Worm (Caenorhabditis elegans) whole organism, mixed stage, embryonic: ENCODE measurements around the gene C51E3.10.
A peak's percentile ranks its signal among the peaks of the same experiment; 100 is the strongest.

Experiments used
- bed-3 ChIP-seq: fragments of 200-800 bp; sonication (Bioruptor generic); optimal IDR thresholded peaks from 3 replicates; lab custom pipeline; 2018; ENCODE audit warnings: mild to moderate bottlenecking, missing genetic modification characterization, moderate library complexity, missing compliant biosample characterization
- blmp-1 ChIP-seq: fragments of 150-350 bp; optimal IDR thresholded peaks from 2 replicates; lab custom pipeline; 2014; ENCODE audit warnings: missing biosample characterization, missing genetic modification characterization
- ceh-39 ChIP-seq: fragments of 150-350 bp; optimal IDR thresholded peaks from 2 replicates; lab custom pipeline; 2014; ENCODE audit warnings: missing biosample characterization, missing genetic modification characterization
- ceh-43 ChIP-seq: fragments of 200-800 bp; sonication (Bioruptor generic); optimal IDR thresholded peaks from 2 replicates; lab custom pipeline; 2018; ENCODE audit warnings: mild to moderate bottlenecking, missing genetic modification characterization, moderate library complexity, missing compliant biosample characterization
- ces-1 ChIP-seq: fragments of 150-350 bp; optimal IDR thresholded peaks from 2 replicates; lab custom pipeline; 2014; ENCODE audit warnings: missing biosample characterization, missing genetic modification reagents, missing genetic modification characterization
- cnd-1 ChIP-seq: fragments of 200-800 bp; sonication (Bioruptor generic); optimal IDR thresholded peaks from 2 replicates; lab custom pipeline; 2018; ENCODE audit warnings: mild to moderate bottlenecking, missing genetic modification characterization, missing compliant biosample characterization
- drap-1 ChIP-seq: fragments of 200-800 bp; sonication (Bioruptor generic); optimal IDR thresholded peaks from 3 replicates; lab custom pipeline; 2018; ENCODE audit warnings: mild to moderate bottlenecking, missing genetic modification characterization, missing compliant biosample characterization
- elt-1 ChIP-seq: sonication (generic microtip); optimal IDR thresholded peaks from 2 replicates; lab custom pipeline; 2017; ENCODE audit warnings: missing genetic modification characterization, mild to moderate bottlenecking, missing compliant biosample characterization, antibody characterized with exemption, moderate library complexity, borderline replicate concordance; ENCODE audit not compliant: insufficient read depth
- elt-3 ChIP-seq: fragments of 150-350 bp; optimal IDR thresholded peaks from 2 replicates; lab custom pipeline; 2014; ENCODE audit warnings: missing biosample characterization, missing genetic modification characterization
- ham-2 ChIP-seq: fragments of 200-800 bp; sonication (Bioruptor generic); optimal IDR thresholded peaks from 2 replicates; lab custom pipeline; 2018; ENCODE audit warnings: mild to moderate bottlenecking, missing genetic modification characterization, missing compliant biosample characterization
- hlh-1 ChIP-seq: fragments of 150-350 bp; optimal IDR thresholded peaks from 2 replicates; lab custom pipeline; 2014; ENCODE audit warnings: missing biosample characterization, missing genetic modification reagents, missing genetic modification characterization
- lin-13 ChIP-seq: fragments of 150-350 bp; optimal IDR thresholded peaks from 2 replicates; lab custom pipeline; 2014; ENCODE audit warnings: missing biosample characterization, missing genetic modification characterization
- lin-32 ChIP-seq: fragments of 200-800 bp; sonication (Bioruptor generic); optimal IDR thresholded peaks from 2 replicates; lab custom pipeline; 2018; ENCODE audit warnings: mild to moderate bottlenecking, missing genetic modification characterization, missing compliant biosample characterization
- lsy-2 ChIP-seq: fragments of 150-350 bp; optimal IDR thresholded peaks from 2 replicates; lab custom pipeline; 2014; ENCODE audit warnings: missing biosample characterization, missing genetic modification characterization
- mab-5 ChIP-seq: fragments of 150-350 bp; optimal IDR thresholded peaks from 2 replicates; lab custom pipeline; 2014; ENCODE audit warnings: missing biosample characterization, missing genetic modification characterization
- mep-1 ChIP-seq: fragments of 150-350 bp; optimal IDR thresholded peaks from 2 replicates; lab custom pipeline; 2017; ENCODE audit warnings: missing biosample characterization, missing genetic modification reagents, missing genetic modification characterization, inconsistent platforms
- mls-2 ChIP-seq: sonication (generic microtip); optimal IDR thresholded peaks from 2 replicates; lab custom pipeline; 2016; ENCODE audit warnings: mild to moderate bottlenecking, missing genetic modification characterization, moderate library complexity, missing compliant biosample characterization
- nhr-12 ChIP-seq: fragments of 150-350 bp; optimal IDR thresholded peaks from 2 replicates; lab custom pipeline; 2014; ENCODE audit warnings: missing biosample characterization, missing genetic modification characterization
- nhr-2 ChIP-seq: fragments of 150-350 bp; optimal IDR thresholded peaks from 2 replicates; lab custom pipeline; 2014; ENCODE audit warnings: missing biosample characterization, missing genetic modification characterization
- nhr-237 ChIP-seq: fragments of 150-350 bp; optimal IDR thresholded peaks from 2 replicates; lab custom pipeline; 2014; ENCODE audit warnings: missing biosample characterization, missing genetic modification characterization
- nhr-28 ChIP-seq: fragments of 150-350 bp; optimal IDR thresholded peaks from 2 replicates; lab custom pipeline; 2014; ENCODE audit warnings: missing biosample characterization, missing genetic modification characterization
- nhr-76 ChIP-seq: sonication (generic microtip); optimal IDR thresholded peaks from 2 replicates; lab custom pipeline; 2017; ENCODE audit warnings: missing biosample characterization, missing genetic modification characterization
- pha-4 ChIP-seq: fragments of 150-350 bp; optimal IDR thresholded peaks from 2 replicates; lab custom pipeline; 2018; ENCODE audit warnings: missing biosample characterization, missing genetic modification reagents, missing genetic modification characterization
- sem-2 ChIP-seq: fragments of 200-800 bp; sonication (Bioruptor generic); optimal IDR thresholded peaks from 2 replicates; lab custom pipeline; 2018; ENCODE audit warnings: mild to moderate bottlenecking, missing genetic modification characterization, missing compliant biosample characterization
- snpc-4 ChIP-seq: fragments of 150-350 bp; optimal IDR thresholded peaks from 2 replicates; lab custom pipeline; 2014; ENCODE audit warnings: missing biosample characterization, missing genetic modification characterization
- sptf-1 ChIP-seq: sonication (generic microtip); optimal IDR thresholded peaks from 2 replicates; lab custom pipeline; 2017; ENCODE audit warnings: mild to moderate bottlenecking, missing genetic modification characterization, moderate library complexity, missing compliant biosample characterization
- tbx-8 ChIP-seq: fragments of 200-800 bp; sonication (Bioruptor generic); optimal IDR thresholded peaks from 2 replicates; lab custom pipeline; 2018; ENCODE audit warnings: mild to moderate bottlenecking, missing genetic modification characterization, moderate library complexity, missing compliant biosample characterization
- unc-120 ChIP-seq: sonication (generic microtip); optimal IDR thresholded peaks from 2 replicates; lab custom pipeline; 2017; ENCODE audit warnings: missing genetic modification characterization, missing compliant biosample characterization; ENCODE audit not compliant: poor library complexity, severe bottlenecking
- unc-39 ChIP-seq: fragments of 150-350 bp; optimal IDR thresholded peaks from 2 replicates; lab custom pipeline; 2014; ENCODE audit warnings: missing biosample characterization, missing genetic modification characterization
- unc-62 ChIP-seq: fragments of 150-350 bp; optimal IDR thresholded peaks from 2 replicates; lab custom pipeline; 2014; ENCODE audit warnings: missing biosample characterization, missing genetic modification reagents, missing genetic modification characterization
- zip-8 ChIP-seq: fragments of 150-350 bp; optimal IDR thresholded peaks from 2 replicates; lab custom pipeline; 2014; ENCODE audit warnings: missing biosample characterization, missing genetic modification characterization
- ztf-11 ChIP-seq: fragments of 150-350 bp; optimal IDR thresholded peaks from 2 replicates; lab custom pipeline; 2014; ENCODE audit warnings: missing biosample characterization, missing genetic modification characterization

Gene C51E3.10

DNA sequence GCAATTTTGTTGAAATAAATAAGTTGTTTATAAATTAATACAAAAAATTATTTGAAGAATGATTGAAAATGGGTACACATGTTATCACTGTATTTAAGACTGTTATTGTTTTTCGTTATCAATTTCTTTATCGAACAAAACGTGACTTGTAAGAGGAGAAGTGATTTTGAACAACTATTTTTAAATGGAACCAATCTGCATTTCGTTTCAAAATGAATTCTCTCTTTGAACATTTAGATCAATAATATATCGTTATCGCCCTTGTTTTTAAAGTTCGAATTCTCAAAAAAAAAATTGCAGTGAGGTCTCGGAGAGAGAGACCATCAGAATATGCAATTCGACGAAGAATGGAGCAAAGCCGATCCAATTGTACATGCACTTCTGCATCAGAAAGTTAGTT lies 18.3 kb upstream of the C51E3.10 start, which contains the start of gene cul-5:
Gene cul-5 (plus strand): TSS at position 301 of the 400 bp plus-strand sequence.
- TF ChIP-seq pha-4 (tag; lab: Kevin White, UChicago) (no peak), elt-1 (no peak), unc-39 (tag; lab: Kevin White, UChicago) (no peak), ham-2 (GFP tag; lab: Kevin White, UChicago) (no peak), tbx-8 (no peak), ceh-43 (GFP tag; lab: Kevin White, UChicago) (no peak), cnd-1 (no peak), sem-2 (no peak), nhr-76 (tag; lab: Kevin White, UChicago) (no peak), blmp-1 (tag; lab: Kevin White, UChicago) (no peak), bed-3 (GFP tag; lab: Kevin White, UChicago) (no peak), mep-1 (tag; lab: Kevin White, UChicago) (no peak), nhr-237 (tag; lab: Kevin White, UChicago) (no peak), zip-8 (tag; lab: Kevin White, UChicago) (no peak), unc-120 (tag; lab: Kevin White, UChicago) (no peak), lin-13 (tag; lab: Kevin White, UChicago) (no peak), ztf-11 (tag; lab: Kevin White, UChicago) (no peak), nhr-2 (tag; lab: Kevin White, UChicago) (no peak), elt-3 (tag; lab: Kevin White, UChicago) (no peak)

DNA sequence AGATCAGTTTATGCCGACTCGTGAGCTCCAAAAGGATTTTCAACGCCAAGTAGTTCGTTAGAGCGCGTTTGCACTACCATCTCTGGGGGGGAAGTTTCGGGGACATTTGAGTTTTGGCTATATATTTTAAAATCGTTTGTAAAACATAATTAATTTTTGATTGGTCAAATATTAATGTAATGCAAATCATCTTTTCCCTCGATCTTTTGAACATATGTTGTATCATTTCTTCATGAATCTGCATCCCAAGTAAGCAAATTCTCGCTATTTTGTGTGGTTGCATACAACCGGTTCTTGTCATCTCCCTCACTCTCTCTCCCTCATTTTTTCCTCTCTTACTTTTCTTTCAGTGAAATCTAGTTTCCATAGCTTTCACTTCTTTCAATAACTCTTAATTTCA lies 17.2 kb upstream of the C51E3.10 start:
- TF ChIP-seq cnd-1 (no peak), nhr-237 (tag; lab: Kevin White, UChicago) (peak; percentile 61), mep-1 (tag; lab: Kevin White, UChicago) (peak; percentile 62), lsy-2 (tag; lab: Kevin White, UChicago) (peak; percentile 30), sptf-1 (tag; lab: Kevin White, UChicago) (peak; percentile 48), lin-32 (GFP tag; lab: Kevin White, UChicago) (no peak), blmp-1 (tag; lab: Kevin White, UChicago) (peak; percentile 86), unc-120 (tag; lab: Kevin White, UChicago) (peak; percentile 67), drap-1 (GFP tag; lab: Kevin White, UChicago) (no peak), ceh-39 (tag; lab: Kevin White, UChicago) (peak; percentile 0), nhr-28 (tag; lab: Kevin White, UChicago) (no peak), lin-13 (tag; lab: Kevin White, UChicago) (peak; percentile 40), ces-1 (peak; percentile 19)
- TF ChIP-seq, all 35 proteins: peak for 9

DNA sequence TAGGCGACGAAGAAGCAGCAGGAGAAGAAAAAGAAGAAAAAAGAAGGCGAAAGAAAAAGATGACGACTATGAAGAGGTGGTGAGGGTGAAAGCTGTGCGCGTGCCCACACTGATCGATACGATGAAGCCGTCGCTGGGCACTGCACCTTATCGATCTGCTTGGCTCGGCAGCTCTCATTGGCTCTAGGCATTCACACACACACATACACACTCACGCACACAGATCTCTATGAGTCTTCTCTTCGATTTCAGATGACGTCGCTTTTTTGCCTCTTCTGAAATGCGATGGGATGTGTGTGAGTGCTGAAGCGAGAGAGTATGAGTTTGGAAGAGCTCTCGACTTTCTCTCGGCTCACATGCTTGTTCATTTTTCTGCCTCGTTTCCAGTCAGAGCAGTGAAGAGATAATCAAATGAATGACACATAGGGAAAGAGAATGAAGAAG lies 13.7 kb upstream of the C51E3.10 start:
- TF ChIP-seq unc-62 (GFP tag; lab: Kevin White, UChicago) (peak; percentile 12), mls-2 (peak; percentile 69), elt-1 (no peak), tbx-8 (no peak), snpc-4 (tag; lab: Kevin White, UChicago) (no peak), cnd-1 (no peak), pha-4 (tag; lab: Kevin White, UChicago) (no peak), hlh-1 (tag; lab: Kevin White, UChicago) (no peak), ces-1 (peak; percentile 90), elt-3 (tag; lab: Kevin White, UChicago) (no peak), blmp-1 (tag; lab: Kevin White, UChicago) (no peak), mab-5 (tag; lab: Kevin White, UChicago) (no peak)

DNA sequence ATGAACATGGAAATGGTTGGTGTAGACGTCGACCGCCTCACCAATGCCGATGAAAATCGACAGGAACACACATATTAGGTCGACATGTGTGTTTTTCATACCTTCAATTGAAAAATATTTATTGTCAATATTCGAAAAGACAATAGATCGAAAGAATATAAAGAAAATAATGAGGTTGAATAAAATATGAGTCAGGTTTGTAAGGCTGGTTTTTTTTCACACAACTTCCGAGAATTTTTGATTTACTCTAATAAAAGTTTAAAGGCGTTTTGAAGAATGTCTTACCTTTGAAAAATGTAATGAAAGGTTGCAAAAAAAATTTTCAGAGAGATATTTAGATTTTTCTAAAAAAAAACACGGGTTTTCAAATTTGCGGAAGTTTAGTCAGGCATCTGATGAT lies 12.7 kb upstream of the C51E3.10 start, which contains the start of gene egl-3:
Gene egl-3 (minus strand): TSS at position 101 of the 400 bp plus-strand sequence.
- TF ChIP-seq hlh-1 (tag; lab: Kevin White, UChicago) (no peak), mls-2 (no peak)

DNA sequence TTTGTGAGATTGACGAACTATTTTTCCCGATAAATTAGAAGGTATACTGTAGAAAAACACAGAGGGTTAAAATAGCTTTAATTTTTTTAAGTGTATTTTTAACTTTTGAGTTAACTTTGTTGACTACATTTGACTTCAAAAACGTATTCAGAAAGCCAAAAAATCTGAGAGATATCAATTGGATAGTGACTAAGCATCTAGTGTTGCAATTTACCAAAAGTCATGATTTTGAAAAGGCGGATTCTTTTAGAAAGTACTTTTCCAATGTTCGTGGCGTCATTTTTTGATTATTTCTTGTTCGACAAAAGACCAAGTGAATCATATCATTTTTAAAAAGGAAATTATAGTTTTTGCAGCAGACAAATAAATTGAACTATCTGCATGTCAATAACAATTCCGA lies 7.9 kb upstream of the C51E3.10 start:
- TF ChIP-seq zip-8 (tag; lab: Kevin White, UChicago) (no peak), mls-2 (no peak), cnd-1 (no peak), mab-5 (tag; lab: Kevin White, UChicago) (no peak), ceh-43 (GFP tag; lab: Kevin White, UChicago) (no peak), drap-1 (GFP tag; lab: Kevin White, UChicago) (no peak), sem-2 (no peak), lin-32 (GFP tag; lab: Kevin White, UChicago) (no peak), nhr-12 (no peak)
